Worm (Caenorhabditis elegans): ENCODE measurements around the gene tgt-1.
A peak's percentile ranks its signal among the peaks of the same experiment; 100 is the strongest.

Gene tgt-1

ce11 chrIV:11965327-11965726 lies 5.7 kb upstream of the tgt-1 start, which contains the start of gene srj-1:
TSS of gene srj-1 (minus strand) at chrIV:11965427.
- TF ChIP-seq ztf-11 (tag; optimal IDR thresholded peaks at IDR 0.05) = no peak
- TF ChIP-seq elt-3 (tag; optimal IDR thresholded peaks at IDR 0.05) = no peak
- no peak for TF ChIP-seq fkh-10 (GFP tag; optimal IDR thresholded peaks at IDR 0.05)
- TF ChIP-seq nhr-67 (tag; optimal IDR thresholded peaks at IDR 0.05) = no peak
- no peak for TF ChIP-seq lin-15B (tag; optimal IDR thresholded peaks at IDR 0.05)
- TF ChIP-seq nhr-11 (tag; optimal IDR thresholded peaks at IDR 0.05) = peak; percentile 49
- TF ChIP-seq nfya-1 (tag; optimal IDR thresholded peaks at IDR 0.05; ENCODE audit: insufficient read depth) = no peak
- no peak for TF ChIP-seq nhr-76 (tag; optimal IDR thresholded peaks at IDR 0.05)
- no peak for TF ChIP-seq fkh-2 (tag; optimal IDR thresholded peaks at IDR 0.05)

- TF ChIP-seq ztf-11 (tag; optimal IDR thresholded peaks at IDR 0.05) = no peak
- TF ChIP-seq nhr-23 (tag; optimal IDR thresholded peaks at IDR 0.05) = peak; percentile 90
- TF ChIP-seq lsy-12 (tag; optimal IDR thresholded peaks at IDR 0.05) = peak; percentile 59
- peak; percentile 56 for TF ChIP-seq ceh-28 (tag; optimal IDR thresholded peaks at IDR 0.05)
- TF ChIP-seq nhr-11 (tag; optimal IDR thresholded peaks at IDR 0.05) = no peak
- no peak for TF ChIP-seq daf-12 (tag; optimal IDR thresholded peaks at IDR 0.05)
- no peak for TF ChIP-seq fkh-2 (tag; optimal IDR thresholded peaks at IDR 0.05)
- no peak for TF ChIP-seq sea-2 (GFP tag; optimal IDR thresholded peaks at IDR 0.05)
- peak; percentile 32 for TF ChIP-seq nhr-43 (tag; optimal IDR thresholded peaks at IDR 0.05; ENCODE audit: poor library complexity, severe bottlenecking)
- no peak for TF ChIP-seq unc-62 (GFP tag; optimal IDR thresholded peaks at IDR 0.05)
- TF ChIP-seq fkh-10 (GFP tag; optimal IDR thresholded peaks at IDR 0.05) = no peak
- TF ChIP-seq mdl-1 (tag; optimal IDR thresholded peaks at IDR 0.05) = no peak
- peak; percentile 98 for TF ChIP-seq mml-1 (tag; optimal IDR thresholded peaks at IDR 0.05)
- no peak for TF ChIP-seq pqm-1 (tag; optimal IDR thresholded peaks at IDR 0.05)
- TF ChIP-seq nfya-1 (tag; optimal IDR thresholded peaks at IDR 0.05; ENCODE audit: insufficient read depth) = peak; percentile 39
- peak; percentile 49 for TF ChIP-seq R02D3.7 (tag; optimal IDR thresholded peaks at IDR 0.05)
- TF ChIP-seq ceh-82 (tag; optimal IDR thresholded peaks at IDR 0.05) = peak; percentile 60
- no peak for TF ChIP-seq ZK546.5 (tag; optimal IDR thresholded peaks at IDR 0.05)
- TF ChIP-seq elt-1 (tag; optimal IDR thresholded peaks at IDR 0.05) = no peak
- peak; percentile 52 for TF ChIP-seq tbx-2 (tag; optimal IDR thresholded peaks at IDR 0.05)
- TF ChIP-seq nhr-25 (tag; optimal IDR thresholded peaks at IDR 0.05) = peak; percentile 16
- peak; percentile 76 for TF ChIP-seq lin-15B (tag; optimal IDR thresholded peaks at IDR 0.05)
- no peak for TF ChIP-seq nhr-77 (tag; optimal IDR thresholded peaks at IDR 0.05)
- no peak for TF ChIP-seq ztf-4 (tag; optimal IDR thresholded peaks at IDR 0.05)
- TF ChIP-seq elt-3 (tag; optimal IDR thresholded peaks at IDR 0.05) = peak in 1 of 3 experiments; percentile 26
- TF ChIP-seq snpc-4 (tag; optimal IDR thresholded peaks at IDR 0.05) = peak; percentile 29
- peak; percentile 46 for TF ChIP-seq jun-1 (tag; optimal IDR thresholded peaks at IDR 0.05)
- no peak for TF ChIP-seq nhr-67 (tag; optimal IDR thresholded peaks at IDR 0.05)
- no peak for TF ChIP-seq nhr-28 (tag; optimal IDR thresholded peaks at IDR 0.05)
- peak; percentile 60 for TF ChIP-seq hmg-11 (tag; optimal IDR thresholded peaks at IDR 0.05)
- TF ChIP-seq egl-5 (tag; optimal IDR thresholded peaks at IDR 0.05) = no peak
- TF ChIP-seq elt-2 (tag; optimal IDR thresholded peaks at IDR 0.05) = peak; percentile 44
- TF ChIP-seq egl-27 (tag; optimal IDR thresholded peaks at IDR 0.05) = no peak
- TF ChIP-seq nhr-237 (tag; optimal IDR thresholded peaks at IDR 0.05) = peak; percentile 11
- TF ChIP-seq unc-39 (tag; optimal IDR thresholded peaks at IDR 0.05) = no peak
- no peak for TF ChIP-seq nhr-12 (tag; optimal IDR thresholded peaks at IDR 0.05)
- TF ChIP-seq pha-4 (tag; optimal IDR thresholded peaks at IDR 0.05) = peak; percentile 88
These were observed 2.1 kb upstream of the tgt-1 start, which contains the start of gene ZK829.7 for ce11 chrIV:11961485-11962255. TSS of gene ZK829.7 (minus strand) at chrIV:11961535.

- TF ChIP-seq lsy-12 (tag; optimal IDR thresholded peaks at IDR 0.05) (no peak), pha-4 (tag; optimal IDR thresholded peaks at IDR 0.05) (peak; percentile 79), lin-39 (tag; optimal IDR thresholded peaks at IDR 0.05) (peak; percentile 19), nhr-67 (tag; optimal IDR thresholded peaks at IDR 0.05) (no peak), nfya-1 (tag; optimal IDR thresholded peaks at IDR 0.05; ENCODE audit: insufficient read depth) (peak; percentile 15), sea-2 (GFP tag; optimal IDR thresholded peaks at IDR 0.05) (no peak), ceh-28 (tag; optimal IDR thresholded peaks at IDR 0.05) (no peak)
These were observed 2.5 kb downstream of the tgt-1 start for ce11 chrIV:11957074-11957473.
